Fruit fly (Drosophila melanogaster) S2 (cell line): ENCODE data around the gene CG13454.

ENCODE experiments used
- CG8478 ChIP-seq: fragments of >200 bp; optimal IDR thresholded peaks from 2 replicates; lab custom pipeline; 2018
- CTCF ChIP-seq, 2 experiments: fragments of >200 bp; optimal IDR thresholded peaks; 2 replicates each; lab custom pipeline; 2018

dm6 chr3L:15520320-15520719 is 3.5 kb upstream of the CG13454 start, which contains the start of gene yellow-k:
- no peak for TF ChIP-seq CTCF (optimal IDR thresholded peaks at IDR 0.05; lab: Kevin White, UChicago)
- TF ChIP-seq CG8478 (lab: Kevin White, UChicago), result no peak
